Fruit fly (Drosophila melanogaster): ENCODE data around the gene RpL34a.

Gene RpL34a

DNA sequence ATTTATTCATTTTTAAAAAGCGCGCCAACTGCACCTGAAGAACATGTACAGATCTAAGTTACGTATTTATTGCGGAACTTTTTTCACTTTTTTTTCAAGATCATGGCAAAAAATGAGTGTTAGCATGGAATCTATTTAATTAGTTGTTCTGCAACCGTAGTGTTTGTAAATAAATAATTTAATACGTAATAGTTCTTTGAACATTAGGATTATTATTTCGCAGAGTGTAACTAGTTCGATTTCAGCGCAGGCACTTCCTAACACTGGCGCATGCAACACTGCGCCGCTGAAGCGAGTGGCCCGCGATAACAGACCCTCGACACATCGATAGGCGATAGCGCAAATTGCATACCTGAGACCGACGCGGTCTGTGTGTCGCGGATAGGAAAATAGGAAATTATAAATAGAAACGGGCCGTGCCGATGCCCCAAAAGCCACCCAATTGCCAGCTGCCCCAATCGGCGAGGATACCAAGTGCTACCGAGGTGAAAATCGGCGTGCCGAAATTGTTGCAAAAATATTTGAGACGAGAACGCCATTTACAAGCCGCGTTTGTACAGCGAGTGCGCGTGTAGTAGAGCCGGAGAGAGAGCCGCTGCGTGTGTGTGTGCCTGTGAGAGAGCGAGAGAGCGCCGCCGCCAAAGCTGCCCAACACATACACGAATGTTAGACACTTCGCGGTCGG is 17.5 kb downstream of the RpL34a start, which contains the start of gene gro (continued):
- peak; percentile 91 for TF ChIP-seq sob (GFP tag; IDR thresholded peaks at IDR 0.05)
- peak; percentile 27 for TF ChIP-seq fd96Cb (tag; optimal IDR thresholded peaks at IDR 0.05)
- peak; percentile 91 for TF ChIP-seq E2f2 (GFP tag; IDR thresholded peaks at IDR 0.05)
- no peak for TF ChIP-seq Dip2 (GFP tag; IDR thresholded peaks at IDR 0.05)
- TF ChIP-seq Hmx (GFP tag; optimal IDR thresholded peaks at IDR 0.05), result peak; percentile 56
- TF ChIP-seq CG10267 (tag; optimal IDR thresholded peaks at IDR 0.05), result peak; percentile 100
- TF ChIP-seq CG10543 (GFP tag; optimal IDR thresholded peaks at IDR 0.05), result peak; percentile 75
- peak; percentile 83 for TF ChIP-seq NfI (GFP tag; optimal IDR thresholded peaks at IDR 0.05)
- TF ChIP-seq sna (GFP tag; IDR thresholded peaks at IDR 0.05; ENCODE audit: partially characterized antibody), result peak; percentile 82; the same call in 1 of the 2 replicates
- peak; percentile 68 for TF ChIP-seq p53 (GFP tag; optimal IDR thresholded peaks at IDR 0.05)
- TF ChIP-seq CG1792 (GFP tag; optimal IDR thresholded peaks at IDR 0.05), result peak; percentile 61
- peak; percentile 49; the same call in 1 of the 3 replicates for TF ChIP-seq H15 (GFP tag; IDR thresholded peaks at IDR 0.05)
- peak; percentile 65 for TF ChIP-seq ERR (GFP tag; optimal IDR thresholded peaks at IDR 0.05)
- TF ChIP-seq al (GFP tag; IDR thresholded peaks at IDR 0.05), result peak; percentile 53
- peak; percentile 77 for TF ChIP-seq tna (GFP tag; IDR thresholded peaks at IDR 0.05; ENCODE audit: partially characterized antibody)
- peak; percentile 90 for TF ChIP-seq CG17186 (GFP tag; optimal IDR thresholded peaks at IDR 0.05)
- no peak for TF ChIP-seq CG3726 (GFP tag; IDR thresholded peaks at IDR 0.05)
- peak; percentile 44 for TF ChIP-seq CG12236 (GFP tag; optimal IDR thresholded peaks at IDR 0.05)
- TF ChIP-seq CG15269 (tag; optimal IDR thresholded peaks at IDR 0.05), result peak; percentile 58
- 0 out of 2 replicates have a peak, but pooled peaks have one; percentile 6 for TF ChIP-seq sens-2 (GFP tag; IDR thresholded peaks at IDR 0.05)
- no peak for TF ChIP-seq gce (GFP tag; IDR thresholded peaks at IDR 0.05)
- TF ChIP-seq row (GFP tag; IDR thresholded peaks at IDR 0.05), result peak; percentile 88
- TF ChIP-seq Hr51 (GFP tag; optimal IDR thresholded peaks at IDR 0.05), result peak; percentile 53 to 72
- TF ChIP-seq CG7372 (GFP tag; IDR thresholded peaks at IDR 0.05), result peak; percentile 63
- TF ChIP-seq ab (GFP tag; optimal IDR thresholded peaks at IDR 0.05), result no peak
- TF ChIP-seq CG4282 (GFP tag; optimal IDR thresholded peaks at IDR 0.05), result peak; percentile 68
- TF ChIP-seq trh (GFP tag; optimal IDR thresholded peaks at IDR 0.05), result peak; percentile 15
- peak; percentile 87 for TF ChIP-seq Dp (GFP tag; optimal IDR thresholded peaks at IDR 0.05)
- TF ChIP-seq Ets97D (GFP tag; optimal IDR thresholded peaks at IDR 0.05), result peak; percentile 97
- TF ChIP-seq HHEX (GFP tag; optimal IDR thresholded peaks at IDR 0.05), result peak; percentile 68
- peak; percentile 83 for TF ChIP-seq MESR4 (GFP tag; optimal IDR thresholded peaks at IDR 0.05)
- TF ChIP-seq Meics (GFP tag; optimal IDR thresholded peaks at IDR 0.05), result peak; percentile 51
- peak; percentile 54 for TF ChIP-seq yki (optimal IDR thresholded peaks at IDR 0.05)
- TF ChIP-seq CG33213 (GFP tag; optimal IDR thresholded peaks at IDR 0.05), result peak; percentile 77
- TF ChIP-seq CG10321 (GFP tag; IDR thresholded peaks at IDR 0.05), result no peak
- peak; percentile 66 for TF ChIP-seq Dad (GFP tag; optimal IDR thresholded peaks at IDR 0.05)
- peak; percentile 38 for TF ChIP-seq CG1647 (GFP tag; optimal IDR thresholded peaks at IDR 0.05)
- TF ChIP-seq CG13296 (GFP tag; optimal IDR thresholded peaks at IDR 0.05), result peak; percentile 8
- peak; percentile 15 for TF ChIP-seq CG12299 (tag; optimal IDR thresholded peaks at IDR 0.05)
- TF ChIP-seq CG3065 (GFP tag; optimal IDR thresholded peaks at IDR 0.05), result no peak
- TF ChIP-seq Tbp (GFP tag; optimal IDR thresholded peaks at IDR 0.05), result no peak
- TF ChIP-seq CG32772 (GFP tag; IDR thresholded peaks at IDR 0.05), result peak; percentile 44; the same call in 1 of the 2 replicates
- peak; percentile 65 for TF ChIP-seq Fer3 (tag; optimal IDR thresholded peaks at IDR 0.05)
- TF ChIP-seq Scr (GFP tag; IDR thresholded peaks at IDR 0.05; ENCODE audit: partially characterized antibody), result peak; percentile 74
- TF ChIP-seq sr (GFP tag; IDR thresholded peaks at IDR 0.05), result 0 out of 3 replicates have a peak, but pooled peaks have one; percentile 14
- peak; percentile 26 for TF ChIP-seq CG18619 (GFP tag; optimal IDR thresholded peaks at IDR 0.05)
- TF ChIP-seq Trl (optimal IDR thresholded peaks at IDR 0.05), result peak; percentile 93 to 96
- TF ChIP-seq Trl (GFP tag; optimal IDR thresholded peaks at IDR 0.05), result peak; percentile 83
- TF ChIP-seq hb (GFP tag; IDR thresholded peaks at IDR 0.05; ENCODE audit: partially characterized antibody), result peak; percentile 81
- TF ChIP-seq CG31224 (GFP tag; IDR thresholded peaks at IDR 0.05), result no peak
